Worm (Caenorhabditis elegans) whole organism, L2 larva: ENCODE results near the gene clec-58.
A peak's percentile ranks its signal among the peaks of the same experiment; 100 is the strongest.

Experiments
- ZK546.5 ChIP-seq: sonication (generic microtip); optimal IDR thresholded peaks from 2 replicates; lab custom pipeline; 2017; ENCODE audit warnings: missing biosample characterization, missing genetic modification characterization
- ama-1 ChIP-seq: fragments of 150-350 bp; optimal IDR thresholded peaks from 2 replicates; lab custom pipeline; 2018; ENCODE audit warnings: inconsistent platforms
- blmp-1 ChIP-seq: sonication (generic microtip); optimal IDR thresholded peaks from 2 replicates; lab custom pipeline; 2017; ENCODE audit warnings: missing genetic modification characterization, mild to moderate bottlenecking, missing compliant biosample characterization, antibody characterized with exemption, moderate library complexity; ENCODE audit not compliant: insufficient read depth
- egl-27 ChIP-seq: sonication (generic microtip); optimal IDR thresholded peaks from 3 replicates; lab custom pipeline; 2017; ENCODE audit warnings: missing biosample characterization, missing genetic modification reagents, missing genetic modification characterization
- elt-1 ChIP-seq: fragments of 150-350 bp; optimal IDR thresholded peaks from 2 replicates; lab custom pipeline; 2014; ENCODE audit warnings: missing biosample characterization, missing genetic modification characterization
- fos-1 ChIP-seq: fragments of 150-350 bp; optimal IDR thresholded peaks from 2 replicates; lab custom pipeline; 2014; ENCODE audit warnings: missing biosample characterization, missing genetic modification characterization
- gmeb-1 ChIP-seq: fragments of 150-350 bp; optimal IDR thresholded peaks from 2 replicates; lab custom pipeline; 2014; ENCODE audit warnings: missing biosample characterization, missing genetic modification characterization
- lin-13 ChIP-seq: fragments of 150-350 bp; optimal IDR thresholded peaks from 2 replicates; lab custom pipeline; 2014; ENCODE audit warnings: missing biosample characterization, missing genetic modification reagents, missing genetic modification characterization
- lin-39 ChIP-seq: fragments of 150-350 bp; optimal IDR thresholded peaks from 2 replicates; lab custom pipeline; 2014; ENCODE audit warnings: missing biosample characterization, missing genetic modification reagents, missing genetic modification characterization
- lsy-2 ChIP-seq, 2 experiments: fragments of 150-350 bp in 1 of 2; sonication (generic microtip) in 1 of 2; optimal IDR thresholded peaks; 2 replicates each; lab custom pipeline; 2014 to 2017; ENCODE audit warnings: missing biosample characterization in 2 of 2, missing genetic modification characterization in 2 of 2
- mbf-1 ChIP-seq: sonication (generic microtip); optimal IDR thresholded peaks from 2 replicates; lab custom pipeline; 2017; ENCODE audit warnings: missing biosample characterization, missing genetic modification characterization
- nhr-12 ChIP-seq: fragments of 150-350 bp; optimal IDR thresholded peaks from 2 replicates; lab custom pipeline; 2014; ENCODE audit warnings: missing biosample characterization, missing genetic modification characterization
- nhr-129 ChIP-seq: fragments of 150-350 bp; optimal IDR thresholded peaks from 2 replicates; lab custom pipeline; 2014; ENCODE audit warnings: missing biosample characterization, missing genetic modification characterization
- nhr-21 ChIP-seq: fragments of 150-350 bp; optimal IDR thresholded peaks from 2 replicates; lab custom pipeline; 2014; ENCODE audit warnings: missing biosample characterization, missing genetic modification characterization
- nhr-23 ChIP-seq: fragments of 150-350 bp; optimal IDR thresholded peaks from 2 replicates; lab custom pipeline; 2014; ENCODE audit warnings: missing biosample characterization, missing genetic modification reagents, missing genetic modification characterization
- nhr-237 ChIP-seq: fragments of 150-350 bp; optimal IDR thresholded peaks from 2 replicates; lab custom pipeline; 2014; ENCODE audit warnings: missing biosample characterization, missing genetic modification characterization
- nhr-77 ChIP-seq: fragments of 150-350 bp; optimal IDR thresholded peaks from 2 replicates; lab custom pipeline; 2014; ENCODE audit warnings: missing biosample characterization, missing genetic modification characterization
- peb-1 ChIP-seq: fragments of 150-350 bp; optimal IDR thresholded peaks from 2 replicates; lab custom pipeline; 2014; ENCODE audit warnings: missing biosample characterization, missing genetic modification characterization
- sem-4 ChIP-seq: fragments of 150-350 bp; optimal IDR thresholded peaks from 2 replicates; lab custom pipeline; 2014; ENCODE audit warnings: missing biosample characterization, missing genetic modification reagents, missing genetic modification characterization
- skn-1 ChIP-seq: sonication (generic microtip); optimal IDR thresholded peaks from 2 replicates; lab custom pipeline; 2017; ENCODE audit warnings: missing biosample characterization, missing genetic modification characterization
- sma-3 ChIP-seq: sonication (generic microtip); optimal IDR thresholded peaks from 2 replicates; lab custom pipeline; 2016; ENCODE audit warnings: missing genetic modification reagents, missing genetic modification characterization, missing compliant biosample characterization
- sma-9 ChIP-seq, 2 experiments: fragments of 150-350 bp in 1 of 2; sonication (generic microtip) in 1 of 2; optimal IDR thresholded peaks; 2 replicates each; lab custom pipeline; 2014 to 2016; ENCODE audit warnings: missing genetic modification characterization in 2 of 2, mild to moderate bottlenecking in 1 of 2, missing biosample characterization in 1 of 2, missing compliant biosample characterization in 1 of 2, missing genetic modification reagents in 1 of 2, moderate library complexity in 1 of 2
- snpc-4 ChIP-seq: fragments of 150-350 bp; optimal IDR thresholded peaks from 2 replicates; lab custom pipeline; 2014; ENCODE audit warnings: missing biosample characterization, missing genetic modification characterization
- unc-55 ChIP-seq: fragments of 150-350 bp; sonication (generic microtip); optimal IDR thresholded peaks from 3 replicates; lab custom pipeline; 2014; ENCODE audit warnings: missing biosample characterization, missing genetic modification reagents, missing genetic modification characterization
- zag-1 ChIP-seq: fragments of 150-350 bp; optimal IDR thresholded peaks from 2 replicates; lab custom pipeline; 2014; ENCODE audit warnings: missing biosample characterization, missing genetic modification characterization
- ztf-1 ChIP-seq: fragments of 200-800 bp; sonication (Bioruptor generic); conservative IDR thresholded peaks from 2 replicates; pipeline ENCODE4 v1.3.6; 2022; ENCODE audit warnings: missing genetic modification characterization, missing compliant biosample characterization
- ztf-4 ChIP-seq: fragments of 150-350 bp; optimal IDR thresholded peaks from 2 replicates; lab custom pipeline; 2014; ENCODE audit warnings: missing biosample characterization, missing genetic modification characterization

The clec-58 gene

DNA sequence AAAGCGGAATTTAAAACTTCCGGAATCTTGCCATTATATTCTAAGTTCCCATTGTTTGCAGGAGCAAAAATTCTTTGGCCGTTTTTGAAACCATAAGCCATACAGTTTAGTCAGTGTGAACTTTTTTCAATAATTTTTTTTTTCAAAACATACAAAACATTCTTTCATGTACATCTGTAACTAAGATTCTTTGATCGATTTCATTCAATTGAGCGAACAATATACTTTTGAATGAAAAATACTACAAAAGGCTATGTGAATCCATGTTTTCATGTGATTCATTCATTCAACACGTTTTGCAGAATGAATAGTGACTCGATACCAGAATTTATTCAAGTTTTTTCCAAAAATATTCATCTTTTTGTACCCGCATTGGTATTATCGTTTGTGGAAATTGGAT, 10.8 kb upstream of the clec-58 start, which contains the start of gene ZK666.15:
TSS of gene ZK666.15 (plus strand) at position 301 of the 400 bp plus-strand sequence.
- TF ChIP-seq lin-39 (tag; lab: Kevin White, UChicago) = no peak
- TF ChIP-seq nhr-129 (tag; lab: Kevin White, UChicago) = no peak
- TF ChIP-seq lin-13 = no peak
- TF ChIP-seq, all 48 proteins: peak for 0

DNA sequence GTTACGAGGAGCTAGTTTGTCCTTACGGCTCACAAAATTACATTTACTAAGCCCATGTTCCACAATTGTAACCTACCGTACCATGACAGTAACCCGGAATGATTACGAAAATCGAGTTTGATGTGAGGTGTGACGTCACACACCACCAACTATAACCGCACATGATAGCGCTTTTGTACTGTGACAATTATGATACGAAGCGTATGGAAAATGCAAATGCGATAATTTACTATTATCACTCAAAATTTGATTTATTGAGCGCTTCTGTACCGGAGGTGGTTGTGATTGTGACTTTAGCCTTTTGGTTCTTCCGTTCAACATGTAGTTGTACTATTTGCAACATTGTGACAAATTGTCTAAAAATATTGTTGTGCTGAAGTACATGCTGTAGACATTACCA, 9.7 kb upstream of the clec-58 start:
- TF ChIP-seq snpc-4 (tag; lab: Kevin White, UChicago) = no peak
- no peak for TF ChIP-seq nhr-23 (tag; lab: Kevin White, UChicago)
- TF ChIP-seq gmeb-1 (tag; lab: Kevin White, UChicago) = no peak
- TF ChIP-seq fos-1 (tag; lab: Kevin White, UChicago) = peak; percentile 55
- no peak for TF ChIP-seq ZK546.5 (tag; lab: Kevin White, UChicago)
- TF ChIP-seq nhr-77 (tag; lab: Kevin White, UChicago) = no peak

DNA sequence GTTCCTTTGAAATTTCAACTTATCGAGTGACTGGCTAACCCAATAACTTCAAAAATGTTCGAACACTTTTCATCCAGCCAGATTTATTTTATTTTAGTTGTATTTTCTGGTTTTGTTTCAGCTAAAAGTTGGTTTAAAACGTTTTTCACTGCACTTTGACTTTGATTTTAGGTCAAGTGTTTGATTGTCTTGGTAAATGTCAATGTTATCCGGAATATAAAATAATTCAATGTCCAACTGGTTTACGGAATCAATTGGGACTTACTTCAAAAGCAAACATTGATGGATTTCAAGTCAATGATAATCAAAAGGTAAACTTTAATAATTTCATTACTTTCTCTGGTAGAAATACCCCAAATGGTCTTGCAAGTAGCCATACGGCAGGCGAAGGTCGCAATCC, 7.9 kb upstream of the clec-58 start:
- TF ChIP-seq peb-1 (tag; lab: Kevin White, UChicago) (no peak), lin-13 (no peak), nhr-77 (tag; lab: Kevin White, UChicago) (no peak), ztf-1 (GFP tag; lab: Robert Waterston, UW) (no peak), ztf-4 (tag; lab: Kevin White, UChicago) (no peak), snpc-4 (tag; lab: Kevin White, UChicago) (no peak), skn-1 (no peak), blmp-1 (tag; lab: Kevin White, UChicago) (no peak), nhr-21 (tag; lab: Kevin White, UChicago) (no peak), nhr-237 (tag; lab: Kevin White, UChicago) (no peak), zag-1 (no peak), gmeb-1 (tag; lab: Kevin White, UChicago) (no peak), nhr-23 (tag; lab: Kevin White, UChicago) (no peak), fos-1 (tag; lab: Kevin White, UChicago) (no peak), lsy-2 (tag; optimal IDR thresholded peaks at IDR 0.05; lab: Kevin White, UChicago) (no peak), sem-4 (tag; lab: Kevin White, UChicago) (no peak), egl-27 (tag; lab: Kevin White, UChicago) (no peak), lin-39 (tag; lab: Kevin White, UChicago) (no peak)
- TF ChIP-seq, all 48 proteins: peak for 0

DNA sequence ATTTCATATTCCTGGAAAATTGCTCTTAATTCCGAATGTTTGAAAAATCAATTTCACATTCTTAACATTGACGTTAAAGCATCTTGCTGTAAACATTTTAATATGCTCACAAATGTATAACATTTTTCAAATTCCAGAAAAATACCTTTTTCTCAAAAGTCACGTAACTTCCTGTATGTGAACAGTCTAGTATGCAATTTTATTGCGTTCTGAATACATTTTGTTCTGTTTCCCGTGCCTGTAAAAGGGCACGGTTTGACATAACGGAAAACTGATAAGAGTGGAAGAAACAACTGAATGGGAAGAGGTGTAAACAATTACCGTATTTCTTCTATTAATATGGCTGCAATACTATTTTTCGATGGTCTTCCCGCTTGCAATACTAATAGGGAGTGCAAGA, 7.0 kb upstream of the clec-58 start:
- TF ChIP-seq peb-1 (tag; lab: Kevin White, UChicago) = no peak
- peak; percentile 24 for TF ChIP-seq fos-1 (tag; lab: Kevin White, UChicago)

DNA sequence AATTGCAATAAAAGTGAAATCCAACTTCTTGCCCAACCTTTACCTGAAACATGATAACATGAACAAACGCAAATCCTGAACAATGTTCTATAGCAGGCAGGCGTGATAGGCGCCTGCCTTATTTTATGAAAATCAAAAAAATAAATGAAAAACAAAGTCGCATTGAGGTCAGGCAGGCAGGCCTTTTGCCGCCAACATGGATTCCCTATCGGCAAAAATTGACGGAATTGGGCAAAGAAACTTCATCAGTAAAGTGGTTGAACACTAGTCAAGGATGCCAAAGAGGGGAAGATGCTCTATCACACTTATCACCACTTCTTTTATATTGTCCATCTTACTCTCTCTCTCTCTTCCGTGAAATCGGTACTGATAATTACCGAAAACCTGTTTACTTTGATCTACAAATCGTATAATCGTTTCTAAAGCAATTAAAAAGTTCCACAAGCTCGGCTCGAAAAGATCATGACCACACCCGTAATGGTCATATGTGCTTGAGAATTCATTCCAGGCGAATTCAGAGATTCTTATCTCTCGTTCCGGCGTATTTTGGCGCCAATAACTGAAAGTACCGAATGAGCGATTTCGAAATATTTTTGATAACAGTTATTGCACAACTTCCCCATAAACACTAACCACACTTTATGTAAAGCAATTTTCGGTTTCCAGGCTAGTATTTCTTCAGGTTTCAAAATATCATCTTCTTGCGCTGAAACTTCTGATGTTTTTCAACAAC, 6.1 kb upstream of the clec-58 start, which contains the start of the genes clec-60 and ZK666.11:
TSS of gene clec-60 (minus strand) at position 51 of the 733 bp plus-strand sequence.
TSS of gene ZK666.11 (plus strand) at position 699 of the 733 bp plus-strand sequence.
- TF ChIP-seq fos-1 (tag; lab: Kevin White, UChicago) (peak; percentile 28), egl-27 (tag; lab: Kevin White, UChicago) (no peak)

DNA sequence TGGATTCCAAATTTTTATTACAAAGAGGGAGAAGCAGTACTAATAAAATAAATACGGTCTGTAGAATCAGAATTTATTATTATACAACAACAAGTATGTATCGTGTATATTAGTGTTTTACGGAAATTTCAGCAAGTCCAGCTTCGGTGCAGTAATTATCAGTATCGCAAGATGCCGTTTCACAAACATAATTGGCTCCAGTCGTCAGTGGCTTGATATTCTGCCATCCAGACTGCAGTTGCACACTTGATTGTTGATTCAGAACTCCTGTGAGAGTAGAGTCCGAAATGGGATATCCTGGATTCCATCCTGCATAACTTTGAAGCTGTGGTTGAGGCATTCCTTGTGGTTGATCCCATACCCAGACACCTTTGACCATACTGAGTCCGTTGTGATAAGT, 4.1 kb upstream of the clec-58 start:
- TF ChIP-seq lin-39 (tag; lab: Kevin White, UChicago) (no peak), nhr-12 (tag; lab: Kevin White, UChicago) (no peak), lsy-2 (tag; optimal IDR thresholded peaks at IDR 0.05; lab: Kevin White, UChicago) (no peak), nhr-237 (tag; lab: Kevin White, UChicago) (no peak), ama-1 (no peak), ztf-4 (tag; lab: Kevin White, UChicago) (no peak), elt-1 (tag; lab: Kevin White, UChicago) (no peak)

DNA sequence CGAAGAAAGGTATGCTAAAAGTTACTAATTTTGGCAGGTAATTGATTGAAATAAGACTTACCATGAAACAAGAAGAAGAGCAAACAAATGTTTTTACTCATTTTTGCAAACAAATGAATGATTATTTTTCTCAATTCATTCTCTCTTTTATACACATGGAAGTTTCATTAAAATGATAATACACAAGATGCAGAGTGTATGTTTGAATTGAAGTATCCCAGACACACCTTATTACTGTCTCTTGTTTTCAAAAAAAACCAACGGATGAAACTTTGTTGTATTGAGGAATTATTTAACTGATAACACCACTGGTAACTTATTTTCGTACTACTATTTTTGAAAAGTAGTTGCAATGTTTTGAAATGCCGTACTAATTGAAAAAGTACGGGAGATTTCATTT, 3.4 kb upstream of the clec-58 start, which contains the start of gene clec-59:
TSS of gene clec-59 (minus strand) at position 101 of the 400 bp plus-strand sequence.
- no peak for TF ChIP-seq unc-55 (GFP tag; lab: Kevin White, UChicago)
- TF ChIP-seq sma-3 (GFP tag; lab: Kevin White, UChicago) = no peak
- no peak for TF ChIP-seq mbf-1
- TF ChIP-seq lsy-2 (tag; optimal IDR thresholded peaks at IDR 0.05; lab: Kevin White, UChicago) = no peak
- TF ChIP-seq sma-9 (GFP tag; optimal IDR thresholded peaks at IDR 0.05; lab: Kevin White, UChicago) = no peak
- TF ChIP-seq sma-9 (tag; optimal IDR thresholded peaks at IDR 0.05; lab: Kevin White, UChicago) = no peak
- no peak for TF ChIP-seq snpc-4 (tag; lab: Kevin White, UChicago)
- TF ChIP-seq blmp-1 (tag; lab: Kevin White, UChicago) = no peak
